Worm (Caenorhabditis elegans) whole organism, late embryonic: Measurements from ENCODE around the gene C45G9.4.

Experiments used
- K02D7.2 ChIP-seq: sonication (generic microtip); optimal IDR thresholded peaks from 2 replicates; lab custom pipeline; 2017; ENCODE audit warnings: mild to moderate bottlenecking, missing genetic modification characterization, missing compliant biosample characterization
- K09A11.1 ChIP-seq: sonication (generic microtip); optimal IDR thresholded peaks from 2 replicates; lab custom pipeline; 2017; ENCODE audit warnings: antibody characterized with exemption, mild to moderate bottlenecking, missing genetic modification characterization, missing compliant biosample characterization; ENCODE audit not compliant: insufficient read depth
- T23F11.4 ChIP-seq: fragments of 200-800 bp; sonication (Bioruptor generic); optimal IDR thresholded peaks from 2 replicates; lab custom pipeline; 2018; ENCODE audit warnings: mild to moderate bottlenecking, missing genetic modification characterization, missing compliant biosample characterization
- Y22D7AL.16 ChIP-seq: sonication (generic microtip); optimal IDR thresholded peaks from 2 replicates; lab custom pipeline; 2016; ENCODE audit warnings: missing genetic modification characterization, missing compliant biosample characterization
- ama-1 ChIP-seq: fragments of 150-350 bp; optimal IDR thresholded peaks from 2 replicates; lab custom pipeline; 2014
- ceh-19 ChIP-seq: fragments of 200-800 bp; sonication (Bioruptor generic); optimal IDR thresholded peaks from 2 replicates; lab custom pipeline; 2018; ENCODE audit warnings: mild to moderate bottlenecking, missing genetic modification characterization, missing compliant biosample characterization
- ceh-2 ChIP-seq: sonication (generic microtip); optimal IDR thresholded peaks from 2 replicates; lab custom pipeline; 2016; ENCODE audit warnings: missing genotype, missing genetic modification characterization, missing compliant biosample characterization
- ceh-22 ChIP-seq: sonication (generic microtip); optimal IDR thresholded peaks from 2 replicates; lab custom pipeline; 2017; ENCODE audit warnings: missing biosample characterization, missing genetic modification characterization
- ceh-24 ChIP-seq: sonication (generic microtip); optimal IDR thresholded peaks from 2 replicates; lab custom pipeline; 2016; ENCODE audit warnings: mild to moderate bottlenecking, missing genetic modification characterization, missing compliant biosample characterization
- ceh-31 ChIP-seq: sonication (generic microtip); optimal IDR thresholded peaks from 2 replicates; lab custom pipeline; 2016; ENCODE audit warnings: missing genetic modification characterization, missing compliant biosample characterization
- ceh-45 ChIP-seq: fragments of 200-800 bp; sonication (Bioruptor generic); IDR thresholded peaks from 2 replicates; pipeline ENCODE4 v1.3.6; 2022; ENCODE audit warnings: missing genetic modification reagents, missing genetic modification characterization, missing compliant biosample characterization
- ceh-9 ChIP-seq: sonication (generic microtip); optimal IDR thresholded peaks from 2 replicates; lab custom pipeline; 2016; ENCODE audit warnings: mild to moderate bottlenecking, missing genetic modification characterization, inconsistent platforms, missing compliant biosample characterization
- che-1 ChIP-seq: sonication (generic microtip); optimal IDR thresholded peaks from 2 replicates; lab custom pipeline; 2016; ENCODE audit warnings: mild to moderate bottlenecking, missing genetic modification characterization, missing compliant biosample characterization
- elt-2 ChIP-seq: sonication (generic microtip); optimal IDR thresholded peaks from 2 replicates; lab custom pipeline; 2016; ENCODE audit warnings: missing genetic modification reagents, missing genetic modification characterization, missing compliant biosample characterization
- ets-4 ChIP-seq: sonication (generic microtip); optimal IDR thresholded peaks from 2 replicates; lab custom pipeline; 2016; ENCODE audit warnings: missing genetic modification characterization, missing compliant biosample characterization
- fax-1 ChIP-seq: sonication (generic microtip); optimal IDR thresholded peaks from 2 replicates; lab custom pipeline; 2016; ENCODE audit warnings: missing genotype, missing genetic modification characterization, missing compliant biosample characterization
- hlh-15 ChIP-seq: sonication (generic microtip); optimal IDR thresholded peaks from 2 replicates; lab custom pipeline; 2016; ENCODE audit warnings: missing genetic modification characterization, missing compliant biosample characterization
- hlh-30 ChIP-seq: sonication (generic microtip); optimal IDR thresholded peaks from 2 replicates; lab custom pipeline; 2017; ENCODE audit warnings: antibody characterized with exemption, missing genetic modification characterization, missing compliant biosample characterization; ENCODE audit not compliant: insufficient read depth
- lim-6 ChIP-seq: sonication (generic microtip); optimal IDR thresholded peaks from 2 replicates; lab custom pipeline; 2016; ENCODE audit warnings: missing genetic modification characterization, missing compliant biosample characterization
- lin-11 ChIP-seq: fragments of 200-800 bp; sonication (Bioruptor generic); optimal IDR thresholded peaks from 2 replicates; lab custom pipeline; 2018; ENCODE audit warnings: mild to moderate bottlenecking, missing genetic modification characterization, missing compliant biosample characterization
- madf-2 ChIP-seq: sonication (generic microtip); optimal IDR thresholded peaks from 2 replicates; lab custom pipeline; 2017; ENCODE audit warnings: missing genetic modification characterization, missing compliant biosample characterization
- nhr-11 ChIP-seq: fragments of 150-350 bp; optimal IDR thresholded peaks from 2 replicates; lab custom pipeline; 2014; ENCODE audit warnings: missing biosample characterization, missing genetic modification characterization
- npax-4 ChIP-seq: sonication (generic microtip); optimal IDR thresholded peaks from 2 replicates; lab custom pipeline; 2016; ENCODE audit warnings: missing genetic modification characterization, missing compliant biosample characterization
- odd-2 ChIP-seq: sonication (generic microtip); optimal IDR thresholded peaks from 2 replicates; lab custom pipeline; 2017; ENCODE audit warnings: antibody characterized with exemption, mild to moderate bottlenecking, missing genetic modification characterization, missing compliant biosample characterization
- pag-3 ChIP-seq: sonication (generic microtip); optimal IDR thresholded peaks from 2 replicates; lab custom pipeline; 2016; ENCODE audit warnings: missing compliant biosample characterization, missing genetic modification characterization, borderline replicate concordance
- pax-1 ChIP-seq: fragments of 150-350 bp; optimal IDR thresholded peaks from 2 replicates; lab custom pipeline; 2014; ENCODE audit warnings: missing biosample characterization, missing genetic modification characterization
- pha-4 ChIP-seq: fragments of 150-350 bp; optimal IDR thresholded peaks from 2 replicates; lab custom pipeline; 2018; ENCODE audit warnings: missing biosample characterization, missing genetic modification reagents, missing genetic modification characterization
- pqm-1 ChIP-seq: sonication (generic microtip); optimal IDR thresholded peaks from 2 replicates; lab custom pipeline; 2016; ENCODE audit warnings: missing genetic modification characterization, missing compliant biosample characterization
- sdc-2 ChIP-seq: sonication (generic microtip); optimal IDR thresholded peaks from 2 replicates; lab custom pipeline; 2016; ENCODE audit warnings: missing genotype, missing genetic modification characterization, missing compliant biosample characterization
- tbx-2 ChIP-seq: sonication (generic microtip); optimal IDR thresholded peaks from 2 replicates; lab custom pipeline; 2016; ENCODE audit warnings: missing genetic modification characterization, missing compliant biosample characterization
- tbx-7 ChIP-seq: sonication (generic microtip); optimal IDR thresholded peaks from 2 replicates; lab custom pipeline; 2016; ENCODE audit warnings: missing genotype, missing genetic modification characterization, missing compliant biosample characterization
- ttx-3 ChIP-seq: sonication (generic microtip); optimal IDR thresholded peaks from 2 replicates; lab custom pipeline; 2016; ENCODE audit warnings: missing genetic modification reagents, missing genetic modification characterization, missing compliant biosample characterization
- unc-3 ChIP-seq, 2 experiments: fragments of 200-800 bp in 1 of 2; sonication (Bioruptor generic) in 1 of 2; sonication (generic microtip) in 1 of 2; conservative IDR thresholded peaks in 1 of 2; optimal IDR thresholded peaks in 1 of 2; 2 replicates each; pipeline versions ENCODE4 v1.3.6 to Lab custom; 2016 to 2022; ENCODE audit warnings: missing compliant biosample characterization in 2 of 2, missing genetic modification characterization in 2 of 2, missing genetic modification reagents in 1 of 2
- unc-42 ChIP-seq: sonication (generic microtip); optimal IDR thresholded peaks from 2 replicates; lab custom pipeline; 2016; ENCODE audit warnings: missing genotype, missing genetic modification characterization, missing compliant biosample characterization
- unc-55 ChIP-seq: sonication (generic microtip); optimal IDR thresholded peaks from 2 replicates; lab custom pipeline; 2017; ENCODE audit warnings: missing biosample characterization, missing genetic modification reagents, missing genetic modification characterization
- ztf-16 ChIP-seq: sonication (generic microtip); optimal IDR thresholded peaks from 2 replicates; lab custom pipeline; 2017; ENCODE audit warnings: missing genetic modification characterization, missing compliant biosample characterization

C45G9.4 gene

ce11 chrIII:5068675-5069233 lies 6.2 kb downstream of the C45G9.4 start, which contains the start of the genes C45G9.11 and C45G9.2 (continued):
- peak; percentile 74 for TF ChIP-seq unc-42 (tag; lab: Kevin White, UChicago)
- peak; percentile 99 for TF ChIP-seq ets-4 (tag; lab: Kevin White, UChicago)
- no peak for TF ChIP-seq npax-4 (tag; lab: Kevin White, UChicago)
- TF ChIP-seq unc-3 (GFP tag; conservative IDR thresholded peaks at IDR 0.05; lab: Robert Waterston, UW) = no peak
- TF ChIP-seq unc-3 (tag; optimal IDR thresholded peaks at IDR 0.05; lab: Kevin White, UChicago) = no peak
- TF ChIP-seq ztf-16 = peak; percentile 8
- peak; percentile 96 for TF ChIP-seq ceh-31
- TF ChIP-seq unc-55 (GFP tag; lab: Kevin White, UChicago) = no peak
- no peak for TF ChIP-seq madf-2 (tag; lab: Kevin White, UChicago)
- TF ChIP-seq hlh-30 (tag; lab: Kevin White, UChicago) = no peak
- TF ChIP-seq ceh-22 (tag; lab: Kevin White, UChicago) = no peak
- peak; percentile 70 for TF ChIP-seq lim-6 (tag; lab: Kevin White, UChicago)
- no peak for TF ChIP-seq ceh-19 (GFP tag; lab: Kevin White, UChicago)
- peak; percentile 21 for TF ChIP-seq pax-1 (tag; lab: Kevin White, UChicago)
- TF ChIP-seq elt-2 (tag; lab: Kevin White, UChicago) = peak; percentile 41
- no peak for TF ChIP-seq hlh-15 (tag; lab: Kevin White, UChicago)
- TF ChIP-seq pqm-1 (tag; lab: Kevin White, UChicago) = peak; percentile 57
- TF ChIP-seq T23F11.4 = no peak
- TF ChIP-seq sdc-2 (tag; lab: Kevin White, UChicago) = peak; percentile 28
- TF ChIP-seq che-1 (tag; lab: Kevin White, UChicago) = no peak
- no peak for TF ChIP-seq ttx-3 (tag; lab: Kevin White, UChicago)
- TF ChIP-seq K02D7.2 = no peak
- peak; percentile 19 for TF ChIP-seq fax-1 (tag; lab: Kevin White, UChicago)
- TF ChIP-seq pha-4 (tag; lab: Kevin White, UChicago) = no peak
- no peak for TF ChIP-seq ceh-9

ce11 chrIII:5071509-5071908 lies 9.0 kb downstream of the C45G9.4 start, which contains the start of gene C45G9.12:
Gene C45G9.12 (minus strand): TSS chrIII:5071609.
- TF ChIP-seq ceh-22 (tag; lab: Kevin White, UChicago) = no peak
- no peak for TF ChIP-seq ceh-2 (tag; lab: Kevin White, UChicago)
- no peak for TF ChIP-seq unc-3 (GFP tag; conservative IDR thresholded peaks at IDR 0.05; lab: Robert Waterston, UW)
- TF ChIP-seq unc-3 (tag; optimal IDR thresholded peaks at IDR 0.05; lab: Kevin White, UChicago) = no peak
- TF ChIP-seq K09A11.1 (tag; lab: Kevin White, UChicago) = no peak
- TF ChIP-seq pha-4 (tag; lab: Kevin White, UChicago) = no peak
- TF ChIP-seq madf-2 (tag; lab: Kevin White, UChicago) = no peak
- TF ChIP-seq ceh-19 (GFP tag; lab: Kevin White, UChicago) = no peak
- TF ChIP-seq tbx-2 = no peak
- no peak for TF ChIP-seq hlh-15 (tag; lab: Kevin White, UChicago)
- no peak for TF ChIP-seq ceh-45 (GFP tag; lab: Robert Waterston, UW)
- no peak for TF ChIP-seq elt-2 (tag; lab: Kevin White, UChicago)
- no peak for TF ChIP-seq K02D7.2
- no peak for TF ChIP-seq Y22D7AL.16 (tag; lab: Kevin White, UChicago)
- no peak for TF ChIP-seq pag-3 (tag; lab: Kevin White, UChicago)

- TF ChIP-seq ceh-2 (tag; lab: Kevin White, UChicago) (no peak), fax-1 (tag; lab: Kevin White, UChicago) (no peak), ama-1 (lab: Kevin White, UChicago) (no peak), nhr-11 (tag; lab: Kevin White, UChicago) (no peak)
Measured at ce11 chrIII:5074398-5074797, 11.9 kb downstream of the C45G9.4 start, which contains the start of gene ttbk-6. Gene ttbk-6 (plus strand): TSS chrIII:5074698.

- no peak for TF ChIP-seq odd-2
- TF ChIP-seq ceh-24 = no peak
- no peak for TF ChIP-seq lin-11
- no peak for TF ChIP-seq pha-4 (tag; lab: Kevin White, UChicago)
- no peak for TF ChIP-seq tbx-7 (tag; lab: Kevin White, UChicago)
Measured at ce11 chrIII:5076569-5076968, 14.1 kb downstream of the C45G9.4 start.
